Worm (Caenorhabditis elegans) whole organism, L1 larva: ENCODE results near the gene C50F7.9.

Experiments used
- C16A3.4 ChIP-seq: fragments of 150-350 bp; optimal IDR thresholded peaks from 2 replicates; lab custom pipeline; 2014; ENCODE audit warnings: missing biosample characterization, missing genetic modification characterization
- F16B12.6 ChIP-seq: fragments of 150-350 bp; optimal IDR thresholded peaks from 2 replicates; lab custom pipeline; 2014; ENCODE audit warnings: missing biosample characterization, missing genetic modification characterization
- Y116A8C.19 ChIP-seq: sonication (generic microtip); optimal IDR thresholded peaks from 2 replicates; lab custom pipeline; 2016; ENCODE audit warnings: missing compliant biosample characterization, missing genetic modification characterization, borderline replicate concordance
- alr-1 ChIP-seq: fragments of 200-800 bp; sonication (Bioruptor generic); optimal IDR thresholded peaks from 2 replicates; lab custom pipeline; 2018; ENCODE audit warnings: borderline replicate concordance, mild to moderate bottlenecking, missing genetic modification characterization, missing compliant biosample characterization
- dpl-1 ChIP-seq, 3 experiments: fragments of 150-350 bp in 2 of 3; sonication (generic microtip) in 1 of 3; optimal IDR thresholded peaks; 2 replicates each; lab custom pipeline; 2014 to 2017; ENCODE audit warnings: missing biosample characterization in 3 of 3, missing genetic modification characterization in 3 of 3, missing genetic modification reagents in 3 of 3
- efl-1 ChIP-seq, 4 experiments: fragments of 150-350 bp; optimal IDR thresholded peaks in 3 of 4; peaks in 1 of 4; 1 replicate in 1 of 4; 2 replicates in 3 of 4; lab custom pipeline; 2014; ENCODE audit warnings: missing biosample characterization in 2 of 4, missing genetic modification characterization in 2 of 4, missing genetic modification reagents in 2 of 4
- egl-13 ChIP-seq: sonication (generic microtip); optimal IDR thresholded peaks from 2 replicates; lab custom pipeline; 2016; ENCODE audit warnings: missing genotype, missing genetic modification reagents, missing genetic modification characterization, missing compliant biosample characterization
- egl-27 ChIP-seq, 2 experiments: fragments of 150-350 bp in 1 of 2; sonication (generic microtip); optimal IDR thresholded peaks; 3 replicates each; lab custom pipeline; 2017 to 2018; ENCODE audit warnings: missing biosample characterization in 2 of 2, missing genetic modification characterization in 2 of 2, missing genetic modification reagents in 2 of 2
- elt-2 ChIP-seq: sonication (generic microtip); optimal IDR thresholded peaks from 2 replicates; lab custom pipeline; 2016; ENCODE audit warnings: missing genetic modification characterization, mild to moderate bottlenecking, inconsistent platforms, missing compliant biosample characterization, missing genetic modification reagents
- elt-3 ChIP-seq, 6 experiments: fragments of 150-350 bp in 1 of 6; sonication (generic microtip); optimal IDR thresholded peaks; 2 replicates each; lab custom pipeline; 2017 to 2018; ENCODE audit warnings: missing biosample characterization in 6 of 6, missing genetic modification characterization in 6 of 6, inconsistent platforms in 1 of 6
- fkh-10 ChIP-seq: sonication (generic microtip); optimal IDR thresholded peaks from 2 replicates; lab custom pipeline; 2017; ENCODE audit warnings: missing biosample characterization, missing genetic modification reagents, missing genetic modification characterization
- fkh-8 ChIP-seq: sonication (generic microtip); optimal IDR thresholded peaks from 2 replicates; lab custom pipeline; 2016; ENCODE audit warnings: mild to moderate bottlenecking, missing genetic modification characterization, missing compliant biosample characterization
- hpl-2 ChIP-seq: fragments of 150-350 bp; optimal IDR thresholded peaks from 2 replicates; lab custom pipeline; 2014; ENCODE audit warnings: missing biosample characterization, missing genetic modification reagents, missing genetic modification characterization
- irx-1 ChIP-seq: sonication (generic microtip); optimal IDR thresholded peaks from 2 replicates; lab custom pipeline; 2016; ENCODE audit warnings: missing genetic modification characterization, missing compliant biosample characterization
- lin-14 ChIP-seq: fragments of 200-800 bp; sonication (Bioruptor generic); optimal IDR thresholded peaks from 2 replicates; lab custom pipeline; 2018; ENCODE audit warnings: mild to moderate bottlenecking, missing genetic modification characterization, moderate library complexity, missing compliant biosample characterization
- lin-39 ChIP-seq: fragments of 150-350 bp; optimal IDR thresholded peaks from 2 replicates; lab custom pipeline; 2014; ENCODE audit warnings: missing biosample characterization, missing genetic modification reagents, missing genetic modification characterization
- nhr-11 ChIP-seq: fragments of 150-350 bp; optimal IDR thresholded peaks from 2 replicates; lab custom pipeline; 2014; ENCODE audit warnings: missing biosample characterization, missing genetic modification characterization
- nhr-12 ChIP-seq: sonication (generic microtip); optimal IDR thresholded peaks from 2 replicates; lab custom pipeline; 2017; ENCODE audit warnings: missing biosample characterization, missing genetic modification characterization
- nhr-71 ChIP-seq: sonication (generic microtip); optimal IDR thresholded peaks from 2 replicates; lab custom pipeline; 2016; ENCODE audit warnings: mild to moderate bottlenecking, missing genetic modification characterization, moderate library complexity, missing compliant biosample characterization
- pag-3 ChIP-seq: sonication (generic microtip); optimal IDR thresholded peaks from 2 replicates; lab custom pipeline; 2017; ENCODE audit warnings: missing genetic modification characterization, mild to moderate bottlenecking, missing compliant biosample characterization, antibody characterized with exemption, borderline replicate concordance; ENCODE audit not compliant: insufficient read depth
- pqm-1 ChIP-seq: sonication (generic microtip); optimal IDR thresholded peaks from 3 replicates; lab custom pipeline; 2017; ENCODE audit warnings: missing biosample characterization, missing genetic modification characterization
- skn-1 ChIP-seq: fragments of 150-350 bp; optimal IDR thresholded peaks from 2 replicates; lab custom pipeline; 2014; ENCODE audit warnings: missing biosample characterization, missing genetic modification characterization
- sox-4 ChIP-seq: sonication (generic microtip); optimal IDR thresholded peaks from 2 replicates; lab custom pipeline; 2016; ENCODE audit warnings: missing genetic modification characterization, missing compliant biosample characterization
- tbx-2 ChIP-seq: sonication (generic microtip); optimal IDR thresholded peaks from 2 replicates; lab custom pipeline; 2016; ENCODE audit warnings: missing genetic modification characterization, missing compliant biosample characterization
- tlp-1 ChIP-seq: fragments of 150-350 bp; optimal IDR thresholded peaks from 2 replicates; lab custom pipeline; 2014; ENCODE audit warnings: missing biosample characterization, missing genetic modification characterization
- unc-30 ChIP-seq: sonication (generic microtip); optimal IDR thresholded peaks from 2 replicates; lab custom pipeline; 2017; ENCODE audit warnings: missing biosample characterization, missing genetic modification characterization
- unc-62 ChIP-seq: fragments of 150-350 bp; optimal IDR thresholded peaks from 2 replicates; lab custom pipeline; 2014; ENCODE audit warnings: missing biosample characterization, missing genetic modification reagents, missing genetic modification characterization
- vab-15 ChIP-seq: sonication (generic microtip); optimal IDR thresholded peaks from 2 replicates; lab custom pipeline; 2017; ENCODE audit warnings: missing genotype, mild to moderate bottlenecking, missing genetic modification characterization, missing compliant biosample characterization
- zag-1 ChIP-seq: fragments of 150-350 bp; optimal IDR thresholded peaks from 2 replicates; lab custom pipeline; 2014; ENCODE audit warnings: missing biosample characterization, missing genetic modification characterization
- zip-4 ChIP-seq: fragments of 200-800 bp; sonication (Bioruptor generic); optimal IDR thresholded peaks from 2 replicates; lab custom pipeline; 2018; ENCODE audit warnings: mild to moderate bottlenecking, missing genetic modification characterization, moderate library complexity, missing compliant biosample characterization
- ztf-11 ChIP-seq, 2 experiments: sonication (generic microtip); optimal IDR thresholded peaks; 2 replicates each; lab custom pipeline; 2016 to 2017; ENCODE audit warnings: missing genetic modification characterization in 2 of 2, missing biosample characterization in 1 of 2, missing compliant biosample characterization in 1 of 2

C50F7.9 gene

DNA sequence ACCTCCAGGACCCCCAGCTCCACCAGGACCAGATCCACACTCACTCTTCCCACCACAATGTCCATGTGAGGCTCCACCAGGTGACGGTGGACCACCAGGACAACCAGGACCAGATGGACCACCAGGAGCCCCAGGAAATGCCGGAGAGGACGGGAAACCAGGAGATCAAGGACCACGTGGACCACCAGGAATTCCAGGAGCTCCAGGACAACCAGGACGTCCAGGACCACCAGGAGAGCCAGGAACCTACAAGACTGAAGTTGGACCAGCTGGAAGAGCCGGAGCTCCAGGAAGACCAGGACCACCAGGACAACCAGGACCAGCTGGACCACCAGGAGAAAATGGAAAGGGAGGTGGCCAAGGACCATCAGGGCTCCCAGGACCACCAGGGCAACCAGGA, 22.3 kb upstream of the C50F7.9 start:
- TF ChIP-seq vab-15 (tag; lab: Kevin White, UChicago): no peak
- TF ChIP-seq dpl-1 (GFP tag; optimal IDR thresholded peaks at IDR 0.05; lab: Kevin White, UChicago): no peak
- TF ChIP-seq ztf-11 (tag; optimal IDR thresholded peaks at IDR 0.05; lab: Kevin White, UChicago): no peak
- no peak for TF ChIP-seq fkh-8 (tag; lab: Kevin White, UChicago)
- no peak for TF ChIP-seq tbx-2

DNA sequence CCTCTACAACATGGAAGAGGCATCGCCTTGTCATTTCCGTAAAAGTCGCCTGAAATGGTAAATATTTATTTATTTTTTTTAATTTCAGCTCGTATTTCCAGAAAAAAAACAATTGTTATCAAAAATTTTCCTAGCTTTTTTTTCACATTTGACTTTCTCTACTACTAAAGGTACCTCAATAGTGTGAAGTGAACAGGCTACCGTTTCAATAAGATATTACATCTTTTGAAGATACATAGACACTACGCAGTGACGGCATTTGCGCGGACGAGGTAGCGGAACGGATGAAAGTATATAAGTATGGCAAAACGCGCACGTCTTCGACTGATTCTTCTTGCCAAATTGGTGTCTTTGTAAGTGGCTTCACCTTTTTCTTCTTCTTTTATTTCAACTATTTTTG, 21.2 kb upstream of the C50F7.9 start, which contains the start of gene col-14:
TSS of gene col-14 (plus strand) at position 301 of the 400 bp plus-strand sequence.
- TF ChIP-seq efl-1 (optimal IDR thresholded peaks at IDR 0.05; lab: Kevin White, UChicago) (no peak), efl-1 (GFP tag; optimal IDR thresholded peaks at IDR 0.05 in 1 of 2; lab: Kevin White, UChicago) (peak in 1 of 2 experiments; percentile 14), zag-1 (no peak)
- TF ChIP-seq, all 84 proteins: peak for 1

DNA sequence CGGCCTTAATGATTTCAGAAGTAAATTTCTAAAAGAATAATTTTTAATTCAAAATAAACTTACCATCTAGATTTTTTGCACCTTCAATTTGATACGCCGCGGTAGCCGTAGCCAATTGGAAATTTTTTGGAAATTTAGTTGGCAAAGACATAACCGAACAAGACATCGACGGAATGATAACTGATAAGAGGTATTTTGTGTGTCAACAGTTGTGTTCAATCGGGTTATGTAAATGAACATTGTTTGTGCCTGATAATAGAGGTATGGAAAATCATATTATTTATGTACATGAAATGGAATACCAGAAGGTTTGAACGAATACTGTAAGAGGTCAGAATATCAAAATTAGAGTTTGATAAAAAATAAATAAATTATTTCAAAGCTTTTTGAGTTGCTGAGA, 16.0 kb upstream of the C50F7.9 start, which contains the start of gene klo-1:
TSS of gene klo-1 (minus strand) at position 388 of the 400 bp plus-strand sequence.
- TF ChIP-seq unc-62 (no peak), pag-3 (tag; lab: Kevin White, UChicago) (no peak), pqm-1 (tag; lab: Kevin White, UChicago) (no peak), elt-2 (tag; lab: Kevin White, UChicago) (peak; percentile 49), nhr-71 (tag; lab: Kevin White, UChicago) (no peak)

DNA sequence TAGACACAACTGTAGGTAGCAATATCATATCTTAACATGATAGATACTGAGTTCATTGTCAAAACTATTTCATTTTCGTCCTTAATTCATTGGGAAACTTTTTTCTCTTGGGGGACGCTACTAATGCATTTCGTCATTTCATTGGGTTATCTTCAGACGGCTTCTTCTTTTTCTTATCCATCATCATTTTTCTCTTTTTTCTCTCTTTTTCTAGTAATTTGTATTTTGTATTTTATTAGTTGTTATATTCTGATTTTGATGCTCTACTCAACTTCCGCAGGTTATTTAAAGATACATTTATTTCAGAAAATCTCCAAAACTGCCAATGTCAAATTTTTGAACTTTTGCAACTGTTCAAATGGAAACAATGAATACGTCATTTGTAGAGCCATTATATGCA, 11.7 kb upstream of the C50F7.9 start, which contains the start of gene npr-35:
TSS of gene npr-35 (plus strand) at position 301 of the 400 bp plus-strand sequence.
- TF ChIP-seq efl-1 (optimal IDR thresholded peaks at IDR 0.05; lab: Kevin White, UChicago): no peak
- TF ChIP-seq efl-1 (GFP tag; optimal IDR thresholded peaks at IDR 0.05 in 1 of 2; lab: Kevin White, UChicago): no peak
- no peak for TF ChIP-seq irx-1 (tag; lab: Kevin White, UChicago)
- TF ChIP-seq nhr-12 (tag; lab: Kevin White, UChicago): no peak
- TF ChIP-seq elt-3 (tag; optimal IDR thresholded peaks at IDR 0.05; lab: Kevin White, UChicago): no peak
- TF ChIP-seq fkh-10: no peak
- TF ChIP-seq nhr-71 (tag; lab: Kevin White, UChicago): no peak
- no peak for TF ChIP-seq hpl-2 (GFP tag; lab: Kevin White, UChicago)
- TF ChIP-seq skn-1 (tag; lab: Kevin White, UChicago): no peak

DNA sequence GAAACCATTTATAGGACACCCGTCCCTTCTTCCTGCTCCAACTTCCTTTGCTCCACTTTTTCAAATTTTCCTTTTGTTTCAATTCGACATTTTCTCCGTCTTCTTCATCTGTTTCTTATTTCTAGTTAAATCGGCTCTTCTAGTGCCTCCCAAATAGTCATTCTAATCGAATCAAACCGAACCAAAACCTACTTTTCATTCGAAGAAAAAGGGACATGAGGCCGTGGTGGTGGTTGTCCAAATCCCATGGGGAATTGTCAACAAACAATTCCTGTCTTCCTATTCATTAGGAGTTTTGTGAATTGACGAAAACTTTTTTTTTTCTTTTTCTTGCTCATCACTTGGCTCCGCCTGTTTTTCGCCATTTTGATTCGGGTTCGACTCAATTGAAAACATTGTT, 4.8 kb upstream of the C50F7.9 start:
- TF ChIP-seq tbx-2 (peak; percentile 39), lin-14 (peak; percentile 66), alr-1 (no peak)
- TF ChIP-seq, all 84 proteins: peak for 2

DNA sequence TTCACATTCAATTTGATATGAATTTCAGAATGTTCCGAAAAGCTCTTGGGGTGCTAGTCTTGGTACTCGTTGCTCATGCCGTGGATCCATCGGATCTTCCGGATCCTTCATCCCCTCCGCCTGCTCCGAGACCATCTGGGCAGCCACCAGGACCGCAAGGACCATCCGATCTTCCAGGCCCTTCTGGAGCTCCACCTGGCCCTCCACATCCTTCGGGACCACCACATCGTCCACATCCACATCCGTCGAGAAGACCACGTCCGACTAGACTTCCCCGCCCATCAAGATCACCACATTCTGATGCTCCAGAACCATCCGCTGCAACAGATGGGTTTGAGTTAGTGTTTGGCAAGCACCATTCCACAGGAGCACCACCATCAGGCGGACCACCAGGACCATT, 2.8 kb upstream of the C50F7.9 start, which contains the start of gene clx-1:
TSS of gene clx-1 (plus strand) at position 30 of the 400 bp plus-strand sequence.
- no peak for TF ChIP-seq C16A3.4 (tag; lab: Kevin White, UChicago)
- no peak for TF ChIP-seq fkh-8 (tag; lab: Kevin White, UChicago)
- TF ChIP-seq egl-27 (tag; optimal IDR thresholded peaks at IDR 0.05; lab: Kevin White, UChicago): no peak
- TF ChIP-seq sox-4: no peak
- no peak for TF ChIP-seq tbx-2
- TF ChIP-seq unc-62: no peak
- no peak for TF ChIP-seq zip-4
- TF ChIP-seq tlp-1 (tag; lab: Kevin White, UChicago): no peak
- TF ChIP-seq F16B12.6 (tag; lab: Kevin White, UChicago): no peak
- TF ChIP-seq unc-30 (tag; lab: Kevin White, UChicago): no peak
- no peak for TF ChIP-seq egl-13 (tag; lab: Kevin White, UChicago)
- TF ChIP-seq lin-39 (tag; lab: Kevin White, UChicago): no peak
- no peak for TF ChIP-seq Y116A8C.19
- no peak for TF ChIP-seq nhr-11
